Worm (Caenorhabditis elegans) whole organism, mixed stage, embryonic: ENCODE results near the gene C10A4.10.

ENCODE experiments used
- ceh-39 ChIP-seq: fragments of 150-350 bp; optimal IDR thresholded peaks from 2 replicates; lab custom pipeline; 2014; ENCODE audit warnings: missing biosample characterization, missing genetic modification characterization
- elt-1 ChIP-seq: sonication (generic microtip); optimal IDR thresholded peaks from 2 replicates; lab custom pipeline; 2017; ENCODE audit warnings: missing genetic modification characterization, mild to moderate bottlenecking, missing compliant biosample characterization, antibody characterized with exemption, moderate library complexity, borderline replicate concordance; ENCODE audit not compliant: insufficient read depth
- mep-1 ChIP-seq: fragments of 150-350 bp; optimal IDR thresholded peaks from 2 replicates; lab custom pipeline; 2017; ENCODE audit warnings: missing biosample characterization, missing genetic modification reagents, missing genetic modification characterization, inconsistent platforms
- nhr-12 ChIP-seq: fragments of 150-350 bp; optimal IDR thresholded peaks from 2 replicates; lab custom pipeline; 2014; ENCODE audit warnings: missing biosample characterization, missing genetic modification characterization
- nhr-2 ChIP-seq: fragments of 150-350 bp; optimal IDR thresholded peaks from 2 replicates; lab custom pipeline; 2014; ENCODE audit warnings: missing biosample characterization, missing genetic modification characterization
- pha-4 ChIP-seq: fragments of 150-350 bp; optimal IDR thresholded peaks from 2 replicates; lab custom pipeline; 2018; ENCODE audit warnings: missing biosample characterization, missing genetic modification reagents, missing genetic modification characterization
- unc-62 ChIP-seq: fragments of 150-350 bp; optimal IDR thresholded peaks from 2 replicates; lab custom pipeline; 2014; ENCODE audit warnings: missing biosample characterization, missing genetic modification reagents, missing genetic modification characterization

ce11 chrX:7416082-7416481 lies 17.4 kb downstream of the C10A4.10 start, which contains the start of gene C10A4.1:
- TF ChIP-seq nhr-12 (tag; lab: Kevin White, UChicago) = no peak
- TF ChIP-seq ceh-39 (tag; lab: Kevin White, UChicago) = no peak
- no peak for TF ChIP-seq elt-1 (tag; lab: Kevin White, UChicago)
- no peak for TF ChIP-seq pha-4 (tag; lab: Kevin White, UChicago)
- TF ChIP-seq nhr-2 (tag; lab: Kevin White, UChicago) = no peak
- TF ChIP-seq mep-1 (tag; lab: Kevin White, UChicago) = no peak
- TF ChIP-seq unc-62 (GFP tag; lab: Kevin White, UChicago) = no peak
